Worm (Caenorhabditis elegans) whole organism, L2 larva: Measurements from ENCODE around the gene nhr-50.

Experiments
- R02D3.7 ChIP-seq: fragments of 150-350 bp; optimal IDR thresholded peaks from 2 replicates; lab custom pipeline; 2014; ENCODE audit warnings: missing biosample characterization, missing genetic modification characterization
- egl-27 ChIP-seq: sonication (generic microtip); optimal IDR thresholded peaks from 3 replicates; lab custom pipeline; 2017; ENCODE audit warnings: missing biosample characterization, missing genetic modification reagents, missing genetic modification characterization
- fos-1 ChIP-seq: fragments of 150-350 bp; optimal IDR thresholded peaks from 2 replicates; lab custom pipeline; 2014; ENCODE audit warnings: missing biosample characterization, missing genetic modification characterization
- lin-13 ChIP-seq: fragments of 150-350 bp; optimal IDR thresholded peaks from 2 replicates; lab custom pipeline; 2014; ENCODE audit warnings: missing biosample characterization, missing genetic modification reagents, missing genetic modification characterization
- lsy-2 ChIP-seq, 2 experiments: fragments of 150-350 bp in 1 of 2; sonication (generic microtip) in 1 of 2; optimal IDR thresholded peaks; 2 replicates each; lab custom pipeline; 2014 to 2017; ENCODE audit warnings: missing biosample characterization in 2 of 2, missing genetic modification characterization in 2 of 2
- nhr-11 ChIP-seq: fragments of 150-350 bp; optimal IDR thresholded peaks from 2 replicates; lab custom pipeline; 2014; ENCODE audit warnings: missing biosample characterization, missing genetic modification characterization
- nhr-129 ChIP-seq: fragments of 150-350 bp; optimal IDR thresholded peaks from 2 replicates; lab custom pipeline; 2014; ENCODE audit warnings: missing biosample characterization, missing genetic modification characterization
- nhr-237 ChIP-seq: fragments of 150-350 bp; optimal IDR thresholded peaks from 2 replicates; lab custom pipeline; 2014; ENCODE audit warnings: missing biosample characterization, missing genetic modification characterization
- nhr-25 ChIP-seq: fragments of 150-350 bp; sonication (generic microtip); optimal IDR thresholded peaks from 3 replicates; lab custom pipeline; 2014; ENCODE audit warnings: missing biosample characterization, missing genetic modification characterization
- nhr-6 ChIP-seq: fragments of 150-350 bp; optimal IDR thresholded peaks from 2 replicates; lab custom pipeline; 2014; ENCODE audit warnings: missing biosample characterization, missing genetic modification characterization
- unc-39 ChIP-seq: fragments of 150-350 bp; optimal IDR thresholded peaks from 2 replicates; lab custom pipeline; 2014; ENCODE audit warnings: missing biosample characterization, missing genetic modification characterization
- unc-55 ChIP-seq: fragments of 150-350 bp; sonication (generic microtip); optimal IDR thresholded peaks from 3 replicates; lab custom pipeline; 2014; ENCODE audit warnings: missing biosample characterization, missing genetic modification reagents, missing genetic modification characterization
- unc-62 ChIP-seq: fragments of 150-350 bp; optimal IDR thresholded peaks from 2 replicates; lab custom pipeline; 2014; ENCODE audit warnings: missing biosample characterization, missing genetic modification reagents, missing genetic modification characterization

- TF ChIP-seq R02D3.7 (no peak), egl-27 (tag; lab: Kevin White, UChicago) (no peak), nhr-129 (tag; lab: Kevin White, UChicago) (no peak), fos-1 (tag; lab: Kevin White, UChicago) (no peak), lsy-2 (tag; optimal IDR thresholded peaks at IDR 0.05; lab: Kevin White, UChicago) (no peak), unc-39 (no peak), nhr-25 (tag; lab: Kevin White, UChicago) (no peak), lin-13 (GFP tag; lab: Kevin White, UChicago) (no peak), nhr-237 (no peak), unc-62 (no peak), nhr-6 (no peak), unc-55 (no peak), nhr-11 (no peak)
These were observed 7.1 kb upstream of the nhr-50 start, which contains the start of gene str-231 for ce11 chrV:16007505-16007904.
